Worm (Caenorhabditis elegans): ENCODE data around the gene srz-44.

ce11 chrV:15629543-15629942 is 9.2 kb downstream of the srz-44 start, which contains the start of gene str-248:
- TF ChIP-seq drap-1 (GFP tag; optimal IDR thresholded peaks at IDR 0.05), result no peak
- TF ChIP-seq hlh-1 (tag; optimal IDR thresholded peaks at IDR 0.05), result no peak
- no peak for TF ChIP-seq pha-4 (tag; optimal IDR thresholded peaks at IDR 0.05)
- no peak for TF ChIP-seq sptf-1 (tag; optimal IDR thresholded peaks at IDR 0.05)
- TF ChIP-seq ztf-11 (tag; optimal IDR thresholded peaks at IDR 0.05), result no peak
- no peak for TF ChIP-seq ceh-43 (GFP tag; optimal IDR thresholded peaks at IDR 0.05)
- no peak for TF ChIP-seq M03D4.4 (tag; optimal IDR thresholded peaks at IDR 0.05)
- no peak for TF ChIP-seq ces-1 (GFP tag; optimal IDR thresholded peaks at IDR 0.05)
- no peak for TF ChIP-seq nhr-76 (tag; optimal IDR thresholded peaks at IDR 0.05)
- no peak for TF ChIP-seq lsy-2 (tag; optimal IDR thresholded peaks at IDR 0.05)
- no peak for TF ChIP-seq nhr-2 (tag; optimal IDR thresholded peaks at IDR 0.05)

Data from whole organism, mixed stage, embryonic.